Worm (Caenorhabditis elegans) whole organism, L4 larva: ENCODE measurements around the gene F40F8.12.
A peak's percentile ranks its signal among the peaks of the same experiment; 100 is the strongest.

ENCODE experiments used
- F49E8.2 ChIP-seq: sonication (generic microtip); optimal IDR thresholded peaks from 2 replicates; lab custom pipeline; 2016; ENCODE audit warnings: missing compliant biosample characterization, mild to moderate bottlenecking, missing genetic modification characterization, borderline replicate concordance
- R02D3.7 ChIP-seq: fragments of 150-350 bp; sonication (generic microtip); optimal IDR thresholded peaks from 3 replicates; lab custom pipeline; 2014; ENCODE audit warnings: missing biosample characterization, missing genetic modification characterization
- ZK337.2 ChIP-seq: fragments of 200-800 bp; sonication (Bioruptor generic); IDR thresholded peaks from 2 replicates; pipeline ENCODE4 v1.3.6; 2022; ENCODE audit warnings: missing genetic modification reagents, missing genetic modification characterization, missing compliant biosample characterization
- aha-1 ChIP-seq: fragments of 150-350 bp; peaks from one replicate; lab custom pipeline; 2014; ENCODE audit warnings: missing biosample characterization, missing genetic modification characterization
- ceh-32 ChIP-seq: sonication (generic microtip); optimal IDR thresholded peaks from 2 replicates; lab custom pipeline; 2016; ENCODE audit warnings: mild to moderate bottlenecking, missing genetic modification characterization, missing compliant biosample characterization; ENCODE audit not compliant: poor library complexity
- ceh-44 ChIP-seq: fragments of 200-800 bp; sonication (Bioruptor generic); IDR thresholded peaks from 2 replicates; pipeline ENCODE4 v1.3.6; 2022; ENCODE audit warnings: missing genetic modification reagents, missing genetic modification characterization, missing compliant biosample characterization
- ceh-62 ChIP-seq: sonication (generic microtip); optimal IDR thresholded peaks from 2 replicates; lab custom pipeline; 2017; ENCODE audit warnings: missing biosample characterization, missing genetic modification characterization
- ceh-82 ChIP-seq: sonication (generic microtip); optimal IDR thresholded peaks from 2 replicates; lab custom pipeline; 2017; ENCODE audit warnings: missing biosample characterization, missing genetic modification characterization
- cey-2 ChIP-seq: sonication (generic microtip); optimal IDR thresholded peaks from 3 replicates; lab custom pipeline; 2017; ENCODE audit warnings: missing genetic modification characterization, mild to moderate bottlenecking, missing compliant biosample characterization, antibody characterized with exemption, borderline replicate concordance; ENCODE audit not compliant: insufficient read depth
- ctbp-1 ChIP-seq: fragments of 200-800 bp; sonication (Bioruptor generic); IDR thresholded peaks from 2 replicates; pipeline ENCODE4 v1.3.6; 2022; ENCODE audit warnings: missing genetic modification reagents, missing genetic modification characterization, missing compliant biosample characterization
- daf-12 ChIP-seq: fragments of 150-350 bp; optimal IDR thresholded peaks from 2 replicates; lab custom pipeline; 2014; ENCODE audit warnings: missing biosample characterization, missing genetic modification reagents, missing genetic modification characterization
- daf-16 ChIP-seq, 3 experiments: sonication (generic microtip); optimal IDR thresholded peaks; 2 replicates each; lab custom pipeline; 2016 to 2017; ENCODE audit warnings: missing genetic modification characterization in 3 of 3, missing genetic modification reagents in 3 of 3, mild to moderate bottlenecking in 2 of 3, missing compliant biosample characterization in 2 of 3, missing biosample characterization in 1 of 3, moderate library complexity in 1 of 3
- dmd-8 ChIP-seq: fragments of 200-800 bp; sonication (Bioruptor generic); IDR thresholded peaks from 2 replicates; pipeline ENCODE4 v1.3.6; 2022; ENCODE audit warnings: missing genetic modification characterization, missing compliant biosample characterization
- dpl-1 ChIP-seq: fragments of 150-350 bp; optimal IDR thresholded peaks from 2 replicates; lab custom pipeline; 2014; ENCODE audit warnings: missing biosample characterization, missing genetic modification reagents, missing genetic modification characterization
- duxl-1 ChIP-seq: sonication (generic microtip); optimal IDR thresholded peaks from 2 replicates; lab custom pipeline; 2016; ENCODE audit warnings: mild to moderate bottlenecking, missing genetic modification characterization, moderate library complexity, missing compliant biosample characterization; ENCODE audit not compliant: poor library complexity
- dve-1 ChIP-seq: sonication (generic microtip); optimal IDR thresholded peaks from 2 replicates; lab custom pipeline; 2017; ENCODE audit warnings: antibody characterized with exemption, mild to moderate bottlenecking, missing genetic modification characterization, missing compliant biosample characterization; ENCODE audit not compliant: insufficient read depth
- egl-27 ChIP-seq: sonication (generic microtip); optimal IDR thresholded peaks from 3 replicates; lab custom pipeline; 2017; ENCODE audit warnings: missing biosample characterization, missing genetic modification reagents, missing genetic modification characterization
- fkh-10 ChIP-seq: fragments of 150-350 bp; optimal IDR thresholded peaks from 2 replicates; lab custom pipeline; 2014; ENCODE audit warnings: missing biosample characterization, missing genetic modification reagents, missing genetic modification characterization
- fos-1 ChIP-seq: fragments of 150-350 bp; optimal IDR thresholded peaks from 2 replicates; lab custom pipeline; 2014; ENCODE audit warnings: missing biosample characterization, missing genetic modification characterization
- hif-1 ChIP-seq, 2 experiments: sonication (generic microtip); optimal IDR thresholded peaks; 2 replicates each; lab custom pipeline; 2016 to 2017; ENCODE audit warnings: missing compliant biosample characterization in 2 of 2, missing genetic modification characterization in 2 of 2, missing genetic modification reagents in 2 of 2, missing genotype in 2 of 2, mild to moderate bottlenecking in 1 of 2
- hlh-11 ChIP-seq: fragments of 200-800 bp; sonication (Bioruptor generic); optimal IDR thresholded peaks from 2 replicates; lab custom pipeline; 2018; ENCODE audit warnings: mild to moderate bottlenecking, missing genetic modification characterization, missing compliant biosample characterization
- hlh-30 ChIP-seq: sonication (generic microtip); optimal IDR thresholded peaks from 2 replicates; lab custom pipeline; 2017; ENCODE audit warnings: antibody characterized with exemption, mild to moderate bottlenecking, missing genetic modification characterization, missing compliant biosample characterization; ENCODE audit not compliant: insufficient read depth
- lin-1 ChIP-seq: fragments of 200-800 bp; sonication (Bioruptor generic); IDR thresholded peaks from 2 replicates; pipeline ENCODE4 v1.3.6; 2022; ENCODE audit warnings: missing genetic modification reagents, missing genetic modification characterization, missing compliant biosample characterization
- lin-13 ChIP-seq: fragments of 150-350 bp; optimal IDR thresholded peaks from 2 replicates; lab custom pipeline; 2014; ENCODE audit warnings: missing biosample characterization, missing genetic modification reagents, missing genetic modification characterization
- lin-38 ChIP-seq: fragments of 200-800 bp; sonication (Bioruptor generic); IDR thresholded peaks from 2 replicates; pipeline ENCODE4 v1.3.6; 2022; ENCODE audit warnings: missing genetic modification reagents, missing genetic modification characterization, missing compliant biosample characterization
- lin-39 ChIP-seq: fragments of 150-350 bp; optimal IDR thresholded peaks from 2 replicates; lab custom pipeline; 2014; ENCODE audit warnings: missing biosample characterization, missing genetic modification reagents, missing genetic modification characterization
- lsy-2 ChIP-seq, 2 experiments: fragments of 150-350 bp in 1 of 2; sonication (generic microtip) in 1 of 2; optimal IDR thresholded peaks; 2 replicates each; lab custom pipeline; 2014 to 2017; ENCODE audit warnings: missing biosample characterization in 2 of 2, missing genetic modification characterization in 2 of 2
- madf-5 ChIP-seq, 2 experiments: fragments of 200-800 bp; sonication (Bioruptor generic); IDR thresholded peaks; 2 replicates each; pipeline ENCODE4 v1.3.6; 2022; ENCODE audit warnings: missing compliant biosample characterization in 2 of 2, missing genetic modification characterization in 2 of 2
- mdl-1 ChIP-seq, 2 experiments: fragments of 150-350 bp in 1 of 2; sonication (generic microtip) in 1 of 2; optimal IDR thresholded peaks; 2 replicates each; lab custom pipeline; 2014 to 2017; ENCODE audit warnings: missing biosample characterization in 2 of 2, missing genetic modification characterization in 2 of 2
- mes-2 ChIP-seq: sonication (generic microtip); optimal IDR thresholded peaks from 2 replicates; lab custom pipeline; 2016; ENCODE audit warnings: missing genotype, mild to moderate bottlenecking, missing genetic modification characterization, missing compliant biosample characterization; ENCODE audit not compliant: poor library complexity, severe bottlenecking
- mxl-3 ChIP-seq: fragments of 200-800 bp; sonication (Bioruptor generic); optimal IDR thresholded peaks from 2 replicates; lab custom pipeline; 2018; ENCODE audit warnings: mild to moderate bottlenecking, missing genetic modification characterization, missing compliant biosample characterization
- nhr-102 ChIP-seq: sonication (generic microtip); optimal IDR thresholded peaks from 2 replicates; lab custom pipeline; 2016; ENCODE audit warnings: mild to moderate bottlenecking, missing genetic modification characterization, moderate library complexity, missing compliant biosample characterization
- nhr-11 ChIP-seq: fragments of 150-350 bp; optimal IDR thresholded peaks from 2 replicates; lab custom pipeline; 2014; ENCODE audit warnings: missing biosample characterization, missing genetic modification characterization
- nhr-28 ChIP-seq: fragments of 150-350 bp; optimal IDR thresholded peaks from 2 replicates; lab custom pipeline; 2014; ENCODE audit warnings: missing biosample characterization, missing genetic modification characterization
- nhr-41 ChIP-seq: fragments of 200-800 bp; sonication (Bioruptor generic); IDR thresholded peaks from 2 replicates; pipeline ENCODE4 v1.3.6; 2022; ENCODE audit warnings: missing genetic modification reagents, missing genetic modification characterization, missing compliant biosample characterization
- nhr-48 ChIP-seq: sonication (generic microtip); optimal IDR thresholded peaks from 2 replicates; lab custom pipeline; 2016; ENCODE audit warnings: mild to moderate bottlenecking, missing genetic modification characterization, missing compliant biosample characterization
- nhr-6 ChIP-seq: fragments of 150-350 bp; optimal IDR thresholded peaks from 2 replicates; lab custom pipeline; 2014; ENCODE audit warnings: missing biosample characterization, missing genetic modification characterization
- nhr-76 ChIP-seq: fragments of 150-350 bp; optimal IDR thresholded peaks from 2 replicates; lab custom pipeline; 2014; ENCODE audit warnings: missing biosample characterization, missing genetic modification characterization
- nhr-77 ChIP-seq: fragments of 150-350 bp; optimal IDR thresholded peaks from 2 replicates; lab custom pipeline; 2014; ENCODE audit warnings: missing biosample characterization, missing genetic modification characterization
- php-3 ChIP-seq: fragments of 200-800 bp; sonication (Bioruptor generic); IDR thresholded peaks from 2 replicates; pipeline ENCODE4 v1.3.6; 2022; ENCODE audit warnings: missing genetic modification reagents, missing genetic modification characterization, missing compliant biosample characterization
- pqm-1 ChIP-seq: sonication (generic microtip); optimal IDR thresholded peaks from 2 replicates; lab custom pipeline; 2017; ENCODE audit warnings: missing biosample characterization, missing genetic modification characterization
- saeg-2 ChIP-seq: fragments of 200-800 bp; sonication (Bioruptor generic); IDR thresholded peaks from 2 replicates; pipeline ENCODE4 v1.3.6; 2022; ENCODE audit warnings: missing genetic modification reagents, missing genetic modification characterization, missing compliant biosample characterization
- snpc-1.2 ChIP-seq: fragments of 200-800 bp; sonication (Bioruptor generic); IDR thresholded peaks from 2 replicates; pipeline ENCODE4 v1.3.6; 2022; ENCODE audit warnings: missing genetic modification reagents, missing genetic modification characterization, missing compliant biosample characterization
- snpc-4 ChIP-seq: fragments of 150-350 bp; optimal IDR thresholded peaks from 2 replicates; lab custom pipeline; 2014; ENCODE audit warnings: missing biosample characterization, missing genetic modification characterization
- spr-3 ChIP-seq: fragments of 200-800 bp; sonication (Bioruptor generic); optimal IDR thresholded peaks from 2 replicates; lab custom pipeline; 2018; ENCODE audit warnings: mild to moderate bottlenecking, missing genetic modification characterization, missing compliant biosample characterization
- unc-39 ChIP-seq: sonication (generic microtip); optimal IDR thresholded peaks from 2 replicates; lab custom pipeline; 2017; ENCODE audit warnings: missing biosample characterization, missing genetic modification characterization
- zfp-2 ChIP-seq: sonication (generic microtip); optimal IDR thresholded peaks from 2 replicates; lab custom pipeline; 2016; ENCODE audit warnings: mild to moderate bottlenecking, missing genetic modification characterization, missing compliant biosample characterization
- zip-11 ChIP-seq: fragments of 200-800 bp; sonication (Bioruptor generic); IDR thresholded peaks from 2 replicates; pipeline ENCODE4 v1.3.6; 2022; ENCODE audit warnings: missing genetic modification characterization, missing compliant biosample characterization
- zip-2 ChIP-seq: fragments of 150-350 bp; optimal IDR thresholded peaks from 2 replicates; lab custom pipeline; 2014; ENCODE audit warnings: missing biosample characterization, missing genetic modification characterization
- ztf-11 ChIP-seq: fragments of 150-350 bp; optimal IDR thresholded peaks from 2 replicates; lab custom pipeline; 2014; ENCODE audit warnings: missing biosample characterization, missing genetic modification characterization
- ztf-7 ChIP-seq: fragments of 150-350 bp; optimal IDR thresholded peaks from 2 replicates; lab custom pipeline; 2014; ENCODE audit warnings: missing biosample characterization, missing genetic modification characterization

The F40F8.12 gene

ce11 chrII:11157660-11158059 lies 28.0 kb downstream of the F40F8.12 start (continued):
- TF ChIP-seq cey-2 (tag; lab: Kevin White, UChicago) = no peak
- TF ChIP-seq dve-1 (tag; lab: Kevin White, UChicago) = peak; percentile 38
- TF ChIP-seq nhr-28 (tag; lab: Kevin White, UChicago) = peak; percentile 34
- no peak for TF ChIP-seq lin-39 (tag; lab: Kevin White, UChicago)
- TF ChIP-seq zip-2 (tag; lab: Kevin White, UChicago) = peak; percentile 22
- peak; percentile 29 for TF ChIP-seq hlh-30 (tag; lab: Kevin White, UChicago)
- no peak for TF ChIP-seq daf-12 (tag; lab: Kevin White, UChicago)
- no peak for TF ChIP-seq ceh-82 (tag; lab: Kevin White, UChicago)
- no peak for TF ChIP-seq nhr-6 (tag; lab: Kevin White, UChicago)
- no peak for TF ChIP-seq ceh-62
- TF ChIP-seq spr-3 (GFP tag; lab: Kevin White, UChicago) = peak; percentile 29
- peak in 1 of 2 experiments; percentile 40 for TF ChIP-seq hif-1 (tag; optimal IDR thresholded peaks at IDR 0.05; lab: Kevin White, UChicago)
- no peak for TF ChIP-seq ztf-11 (tag; lab: Kevin White, UChicago)
- peak; percentile 40 for TF ChIP-seq duxl-1 (tag; lab: Kevin White, UChicago)
- no peak for TF ChIP-seq zfp-2 (tag; lab: Kevin White, UChicago)
- TF ChIP-seq nhr-48 (tag; lab: Kevin White, UChicago) = no peak
- no peak for TF ChIP-seq aha-1
- TF ChIP-seq fos-1 = no peak
- peak; percentile 50; the same call in 1 of the 2 replicates for TF ChIP-seq ZK337.2 (GFP tag; lab: Robert Waterston, UW)
- no peak for TF ChIP-seq nhr-11
- no peak for TF ChIP-seq nhr-76
- 0 out of 2 replicates have a peak, but pooled peaks have one; percentile 57 for TF ChIP-seq ctbp-1 (GFP tag; lab: Robert Waterston, UW)
- TF ChIP-seq ceh-32 = no peak
- peak in 1 of 2 experiments; percentile 44 for TF ChIP-seq lsy-2 (tag; optimal IDR thresholded peaks at IDR 0.05; lab: Kevin White, UChicago)
- no peak for TF ChIP-seq egl-27
- no peak for TF ChIP-seq zip-11
- peak; percentile 77; the same call in 1 of the 2 replicates for TF ChIP-seq snpc-1.2 (GFP tag; lab: Robert Waterston, UW)
- peak; percentile 16 for TF ChIP-seq nhr-102 (tag; lab: Kevin White, UChicago)
- TF ChIP-seq saeg-2 (GFP tag; lab: Robert Waterston, UW) = 0 out of 2 replicates have a peak, but pooled peaks have one; percentile 53
- TF ChIP-seq dmd-8 = peak; percentile 83
- peak; percentile 70 for TF ChIP-seq mes-2 (tag; lab: Kevin White, UChicago)
- TF ChIP-seq madf-5 (GFP tag; IDR thresholded peaks at IDR 0.05; lab: Robert Waterston, UW) = 0 out of 4 replicates have a peak, but pooled peaks of 1 of the 2 experiments have one; percentile 52
- TF ChIP-seq snpc-4 (tag; lab: Kevin White, UChicago) = no peak
- TF ChIP-seq php-3 (GFP tag; lab: Robert Waterston, UW) = peak; percentile 60
- no peak for TF ChIP-seq unc-39 (tag; lab: Kevin White, UChicago)
- TF ChIP-seq daf-16 (GFP tag; optimal IDR thresholded peaks at IDR 0.05; lab: Kevin White, UChicago) = peak; percentile 8 to 39
- TF ChIP-seq daf-16 (tag; optimal IDR thresholded peaks at IDR 0.05; lab: Kevin White, UChicago) = peak; percentile 64
- TF ChIP-seq hlh-11 (tag; lab: Kevin White, UChicago) = peak; percentile 45
- no peak for TF ChIP-seq mxl-3 (GFP tag; lab: Kevin White, UChicago)
- TF ChIP-seq ztf-7 = no peak
- no peak for TF ChIP-seq fkh-10 (GFP tag; lab: Kevin White, UChicago)
- TF ChIP-seq ceh-44 (GFP tag; lab: Robert Waterston, UW) = no peak
- no peak for TF ChIP-seq pqm-1 (tag; lab: Kevin White, UChicago)
- peak; percentile 30 for TF ChIP-seq lin-13 (GFP tag; lab: Kevin White, UChicago)
- peak; percentile 47; the same call in 1 of the 2 replicates for TF ChIP-seq lin-1 (GFP tag; lab: Robert Waterston, UW)
- TF ChIP-seq dpl-1 = peak; percentile 20
- TF ChIP-seq nhr-41 (GFP tag; lab: Robert Waterston, UW) = no peak
- no peak for TF ChIP-seq R02D3.7 (tag; lab: Kevin White, UChicago)
- no peak for TF ChIP-seq F49E8.2 (tag; lab: Kevin White, UChicago)
- peak; percentile 83 for TF ChIP-seq lin-38
- TF ChIP-seq nhr-77 = peak; percentile 43
- no peak for TF ChIP-seq mdl-1 (tag; optimal IDR thresholded peaks at IDR 0.05; lab: Kevin White, UChicago)
